Fruit fly (Drosophila melanogaster) Kc167 (cell line): Measurements from ENCODE around the gene CG33770.
"Not testable (repeated sequence)": the region's sequence is repeated elsewhere in the genome, so short reads cannot be mapped to it uniquely, and the experiment has no call there.

Source experiments
- Myc ChIP-seq: fragments of >200 bp; optimal IDR thresholded peaks from 2 replicates; lab custom pipeline; 2017; ENCODE audit warnings: missing external identifiers
- Sin3A ChIP-seq: fragments of >200 bp; optimal IDR thresholded peaks from 2 replicates; lab custom pipeline; 2018; ENCODE audit warnings: missing external identifiers
- h ChIP-seq: fragments of >200 bp; optimal IDR thresholded peaks from 3 replicates; lab custom pipeline; 2018; ENCODE audit warnings: missing external identifiers
- insv ChIP-seq: fragments of >200 bp; optimal IDR thresholded peaks from 3 replicates; lab custom pipeline; 2018; ENCODE audit warnings: missing external identifiers
- psq ChIP-seq: fragments of >200 bp; optimal IDR thresholded peaks from 2 replicates; lab custom pipeline; 2017; ENCODE audit warnings: missing external identifiers
- ttk ChIP-seq: sonication (Bioruptor generic); optimal IDR thresholded peaks from 2 replicates; lab custom pipeline; 2017; ENCODE audit warnings: missing external identifiers

Gene CG33770

DNA sequence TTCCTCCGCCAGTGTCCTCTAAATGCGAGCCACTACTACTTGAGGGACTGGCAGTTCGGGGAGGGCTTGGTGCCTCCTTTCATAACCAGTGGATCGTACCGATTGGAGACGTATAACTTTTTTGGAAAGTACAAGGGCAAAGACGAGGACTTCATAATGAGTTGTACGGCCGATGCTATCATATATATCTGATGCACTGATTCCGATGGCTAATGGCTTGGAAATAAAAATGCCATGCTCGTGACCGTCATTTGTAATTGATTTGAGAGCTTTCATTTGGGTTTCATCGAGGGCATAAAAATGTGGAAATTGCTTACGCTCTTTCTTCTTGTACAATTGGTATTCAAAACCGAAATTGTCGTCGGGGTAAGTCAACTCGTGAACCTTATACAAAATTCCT is 624 bp downstream of the CG33770 start, which contains the start of gene CG33771:
TSS of gene CG33771 (plus strand) at position 301 of the 400 bp plus-strand sequence.
- TF ChIP-seq h (lab: Kevin White, UChicago) (no peak), insv (no peak), Myc (lab: Kevin White, UChicago) (no peak)

DNA sequence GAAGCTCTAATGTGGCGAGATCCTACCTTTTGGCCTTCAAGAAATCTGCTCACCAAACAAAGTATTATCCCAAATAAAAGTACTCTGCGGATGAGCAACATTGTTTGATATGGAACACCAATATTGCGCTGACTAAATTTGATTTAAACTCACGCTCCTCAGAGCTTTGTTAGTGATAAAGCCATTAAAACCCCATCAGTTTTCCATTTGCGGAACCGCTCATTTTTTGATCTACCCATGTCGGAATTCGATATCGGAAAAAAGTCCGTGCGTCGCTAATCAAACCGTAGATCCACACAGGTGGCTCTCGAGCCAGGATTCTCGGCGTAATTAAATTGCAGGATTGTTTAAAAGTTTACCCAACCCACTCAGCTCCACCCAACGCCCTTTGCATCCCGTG is 4.0 kb downstream of the CG33770 start, which contains the start of gene CG33772:
TSS of gene CG33772 (minus strand) at position 101 of the 400 bp plus-strand sequence.
- TF ChIP-seq Sin3A, result no peak
- no peak for TF ChIP-seq h (lab: Kevin White, UChicago)
- no peak for TF ChIP-seq psq (lab: Kevin White, UChicago)
- no peak for TF ChIP-seq ttk (lab: Kevin White, UChicago)
- TF ChIP-seq insv, result no peak
- TF ChIP-seq Myc (lab: Kevin White, UChicago), result no peak

DNA sequence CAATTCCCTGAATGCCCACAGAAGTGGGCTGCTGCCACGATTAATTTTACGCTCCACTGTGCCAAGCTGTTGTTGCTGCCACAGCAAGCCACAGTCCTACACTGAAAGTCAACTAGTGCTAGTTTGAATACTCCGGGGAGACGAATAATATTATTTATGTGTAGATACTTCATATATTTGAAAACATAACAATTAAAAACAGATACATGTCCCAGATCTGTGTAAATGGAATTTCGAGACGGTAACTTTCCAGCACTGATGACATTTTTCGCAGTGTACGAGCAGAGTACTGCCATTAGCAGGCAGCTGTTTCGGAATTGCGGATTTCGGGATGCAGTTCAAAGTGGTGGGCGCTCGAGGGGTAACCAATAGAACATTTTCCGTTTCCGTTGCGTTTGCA is 16.6 kb downstream of the CG33770 start:
- TF ChIP-seq Sin3A (no peak), h (lab: Kevin White, UChicago) (no peak)

DNA sequence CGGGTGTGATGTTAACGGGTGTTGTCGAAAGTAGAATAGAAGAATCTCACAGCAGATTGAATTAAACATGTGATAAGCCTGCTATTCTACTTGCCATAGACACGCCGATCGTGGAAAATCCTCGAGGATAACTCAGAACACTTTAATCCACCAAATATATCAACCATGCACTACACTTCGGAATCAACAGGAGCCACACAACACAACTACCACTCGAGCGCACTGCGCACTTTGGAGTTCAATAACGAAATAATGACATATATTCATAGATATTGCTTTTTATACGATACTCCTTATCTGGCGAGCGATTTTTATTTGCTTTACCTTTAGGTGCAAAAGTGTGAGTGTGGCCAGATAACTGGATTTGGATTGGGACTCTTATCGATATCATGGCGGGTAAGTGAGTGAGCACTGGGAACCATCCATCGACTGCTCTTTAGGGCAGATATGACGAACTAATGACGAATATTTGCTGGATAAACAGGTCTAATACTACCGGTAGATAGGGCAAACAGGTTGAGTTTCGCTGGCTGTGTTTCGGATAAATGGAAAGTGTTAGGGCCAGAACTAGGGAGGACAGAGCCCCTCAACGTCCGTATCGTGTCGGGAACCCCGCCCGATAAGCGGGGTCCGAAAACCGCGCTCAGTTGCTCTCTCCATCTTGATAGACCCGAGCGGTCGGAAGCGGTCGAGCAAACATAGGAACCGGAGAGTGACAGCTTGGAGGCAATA is 21.0 kb downstream of the CG33770 start, which contains the start of gene Jhbp6:
TSS of gene Jhbp6 (plus strand) at position 682 of the 732 bp plus-strand sequence.
- no peak for TF ChIP-seq h (lab: Kevin White, UChicago)
- no peak for TF ChIP-seq psq (lab: Kevin White, UChicago)
- TF ChIP-seq insv, result no peak
- no peak for TF ChIP-seq Sin3A
- no peak for TF ChIP-seq ttk (lab: Kevin White, UChicago)
- no peak for TF ChIP-seq Myc (lab: Kevin White, UChicago)

DNA sequence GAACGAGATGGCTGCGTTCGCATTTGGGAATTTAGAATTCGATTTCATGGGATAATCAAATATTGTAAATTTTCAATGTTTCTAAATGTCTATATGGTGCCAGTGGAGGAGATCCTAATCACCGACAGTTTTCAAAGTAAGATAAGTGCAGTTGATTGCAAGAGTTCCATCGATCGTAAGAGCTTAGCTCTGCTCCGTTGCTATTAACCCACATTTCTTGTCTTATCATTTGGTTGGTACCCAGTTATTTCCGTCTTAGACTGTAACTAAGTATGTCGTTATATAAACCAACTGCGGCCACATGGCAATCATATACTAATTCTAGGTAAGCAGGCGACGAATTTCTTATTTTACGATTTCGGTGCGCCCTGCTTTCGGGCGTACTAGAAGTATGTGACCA is 21.7 kb downstream of the CG33770 start:
- TF ChIP-seq h (lab: Kevin White, UChicago) (no peak), ttk (lab: Kevin White, UChicago) (no peak), Sin3A (no peak), Myc (lab: Kevin White, UChicago) (no peak), psq (lab: Kevin White, UChicago) (no peak), insv (no peak)

DNA sequence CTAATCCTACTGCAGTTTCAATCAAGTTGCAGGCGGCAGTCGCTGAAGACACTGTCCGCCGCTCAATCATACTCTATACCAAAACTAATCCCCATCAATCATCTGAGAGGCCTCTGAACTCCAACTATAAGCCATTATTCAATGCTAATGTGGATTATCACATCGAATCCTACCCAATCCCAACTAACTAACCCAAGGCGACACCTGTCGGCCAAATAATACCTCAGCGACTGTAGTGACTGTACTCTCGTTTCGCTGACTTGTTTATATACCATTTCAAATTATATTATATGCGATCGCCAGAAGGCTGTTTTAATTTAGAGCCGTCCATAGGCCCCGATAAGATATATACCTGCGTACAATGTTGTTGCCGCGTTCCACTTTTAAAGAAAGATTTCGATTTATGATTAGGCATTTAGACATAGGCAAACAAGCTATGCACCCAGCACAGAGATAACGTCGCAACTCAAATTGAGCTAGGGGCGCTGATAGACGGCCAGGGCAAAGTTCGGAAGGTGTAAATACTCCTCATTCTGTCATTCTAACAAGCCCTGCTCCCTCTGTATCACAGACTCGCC is 23.3 kb downstream of the CG33770 start:
- TF ChIP-seq h (lab: Kevin White, UChicago) (no peak), ttk (lab: Kevin White, UChicago) (no peak), insv (no peak), psq (lab: Kevin White, UChicago) (no peak)

DNA sequence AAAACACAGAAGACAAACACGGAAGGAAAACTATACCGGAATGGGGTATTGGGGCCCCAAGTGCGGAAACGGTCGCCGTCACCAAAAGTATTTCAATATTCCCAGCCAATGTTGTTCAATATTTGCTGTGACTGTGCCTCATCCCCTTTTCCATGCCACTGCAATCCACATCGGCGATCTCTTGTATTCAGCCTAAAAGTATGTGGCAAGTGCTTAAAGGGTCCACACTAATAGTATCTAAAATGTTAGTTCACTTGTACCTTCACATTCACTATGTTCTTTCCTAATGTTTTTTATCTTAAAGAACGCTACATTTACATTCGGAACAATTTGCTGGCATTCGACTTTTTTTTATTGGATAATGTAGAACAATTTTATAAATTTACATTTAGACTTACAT is 32.5 kb downstream of the CG33770 start:
- TF ChIP-seq Myc (lab: Kevin White, UChicago) (no peak), insv (no peak)

DNA sequence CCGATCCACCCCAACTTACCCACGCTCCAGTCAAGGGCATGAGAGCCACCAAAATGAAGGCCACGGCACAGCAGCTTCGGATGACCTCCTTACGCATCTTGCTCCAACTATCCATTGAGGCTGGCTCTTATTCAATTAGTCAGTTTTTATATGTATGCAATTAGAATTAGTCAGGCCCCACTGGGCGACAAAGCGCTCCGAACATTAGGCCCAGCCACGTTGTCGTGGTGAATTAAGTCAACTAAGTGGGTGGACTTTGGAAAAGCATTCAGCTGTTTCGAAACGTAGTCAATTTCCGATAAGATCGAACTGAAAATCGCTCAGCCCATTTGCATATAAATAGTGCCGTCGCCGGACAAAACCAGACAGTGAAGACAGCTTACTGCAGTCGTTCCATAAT is 38.5 kb downstream of the CG33770 start, which contains the start of the genes CG14455 and CG14456:
TSS of gene CG14455 (minus strand) at position 101 of the 400 bp plus-strand sequence.
TSS of gene CG14456 (plus strand) at position 236 of the 400 bp plus-strand sequence.
- TF ChIP-seq ttk (lab: Kevin White, UChicago) (no peak), insv (no peak), h (lab: Kevin White, UChicago) (no peak)

DNA sequence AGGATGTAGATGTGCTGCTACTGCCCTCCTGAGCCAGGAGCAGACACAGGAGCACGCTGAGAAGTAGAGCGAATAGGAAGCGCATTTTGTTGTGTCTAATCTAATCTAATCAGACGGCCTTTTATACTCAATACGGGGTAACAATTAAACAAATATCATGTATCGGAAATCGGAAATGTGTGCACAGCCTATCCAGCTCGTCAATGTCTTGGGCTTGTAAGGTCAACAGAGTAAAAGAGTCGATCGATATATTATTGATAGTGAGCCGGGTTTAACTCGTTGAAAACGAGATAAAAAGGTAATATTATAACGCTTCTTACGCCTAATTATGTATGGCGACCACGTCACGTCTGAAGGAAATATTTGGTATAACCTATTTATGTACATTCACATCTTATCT is 44.0 kb downstream of the CG33770 start, which contains the start of gene CG14454:
TSS of gene CG14454 (minus strand) at position 101 of the 400 bp plus-strand sequence.
- not testable (repeated sequence) for TF ChIP-seq h, ttk, Myc (lab: Kevin White, UChicago)

DNA sequence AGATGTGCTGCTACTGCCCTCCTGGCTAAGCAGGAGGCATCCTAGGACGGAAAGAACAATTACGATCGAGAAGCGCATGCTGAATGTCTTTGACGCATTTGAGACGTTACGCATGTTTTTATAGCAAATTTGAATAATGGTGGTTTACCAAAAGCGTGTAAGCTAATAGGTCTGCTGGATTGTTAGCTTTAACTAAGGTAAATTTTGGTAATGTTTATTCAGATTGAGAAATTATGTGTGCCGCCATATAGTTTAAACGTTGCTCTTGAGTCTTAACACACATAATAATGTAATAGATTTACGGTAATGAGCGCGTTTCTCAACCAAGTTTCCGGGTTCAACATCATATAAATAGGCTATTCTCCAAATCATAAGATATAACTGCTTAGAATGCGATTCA is 45.2 kb downstream of the CG33770 start, which contains the start of the genes CG12546 and CG14453:
TSS of gene CG12546 (minus strand) at position 101 of the 400 bp plus-strand sequence.
TSS of gene CG14453 (plus strand) at position 372 of the 400 bp plus-strand sequence.
- no peak for TF ChIP-seq ttk (lab: Kevin White, UChicago)

DNA sequence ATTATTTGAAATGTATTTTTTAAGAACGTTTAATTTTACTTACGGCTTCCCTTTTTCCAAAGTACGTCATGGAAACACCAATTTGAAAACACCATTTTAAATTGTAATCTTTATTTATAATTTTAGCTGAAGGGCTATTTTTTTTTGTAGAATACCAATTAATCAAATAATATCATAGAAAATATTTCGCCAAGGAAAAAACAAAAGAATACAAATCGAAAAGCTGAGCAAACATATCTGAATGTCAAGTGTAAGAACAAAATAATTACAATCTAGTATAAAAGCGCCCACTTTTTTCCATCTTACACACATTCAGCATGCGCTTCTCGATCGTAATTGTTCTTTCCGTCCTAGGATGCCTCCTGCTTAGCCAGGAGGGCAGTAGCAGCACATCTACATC is 47.2 kb downstream of the CG33770 start, which contains the start of gene CG14452:
TSS of gene CG14452 (plus strand) at position 301 of the 400 bp plus-strand sequence.
- TF ChIP-seq ttk (lab: Kevin White, UChicago), result no peak
- TF ChIP-seq insv, result no peak
- no peak for TF ChIP-seq Myc (lab: Kevin White, UChicago)
- no peak for TF ChIP-seq psq (lab: Kevin White, UChicago)
- no peak for TF ChIP-seq h (lab: Kevin White, UChicago)
- no peak for TF ChIP-seq Sin3A

DNA sequence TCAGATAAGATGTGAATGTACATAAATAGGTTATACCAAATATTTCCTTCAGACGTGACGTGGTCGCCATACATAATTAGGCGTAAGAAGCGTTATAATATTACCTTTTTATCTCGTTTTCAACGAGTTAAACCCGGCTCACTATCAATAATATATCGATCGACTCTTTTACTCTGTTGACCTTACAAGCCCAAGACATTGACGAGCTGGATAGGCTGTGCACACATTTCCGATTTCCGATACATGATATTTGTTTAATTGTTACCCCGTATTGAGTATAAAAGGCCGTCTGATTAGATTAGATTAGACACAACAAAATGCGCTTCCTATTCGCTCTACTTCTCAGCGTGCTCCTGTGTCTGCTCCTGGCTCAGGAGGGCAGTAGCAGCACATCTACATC is 48.5 kb downstream of the CG33770 start, which contains the start of gene CG32453:
TSS of gene CG32453 (plus strand) at position 301 of the 400 bp plus-strand sequence.
- not testable (repeated sequence) for TF ChIP-seq psq (lab: Kevin White, UChicago); Sin3A; Myc (lab: Kevin White, UChicago)
